Fruit fly (Drosophila melanogaster) whole organism, prepupa: ENCODE results near the gene Wdr59.

Source experiments
- CG10631 ChIP-seq: fragments of 200-800 bp; sonication (Bioruptor generic); optimal IDR thresholded peaks from 2 replicates; lab custom pipeline; 2016; ENCODE audit warnings: missing biosample characterization, missing genetic modification characterization
- CG11294 ChIP-seq: fragments of 200-800 bp; sonication (Bioruptor generic); IDR thresholded peaks from 2 replicates; pipeline ENCODE4 v1.3.6; 2022; ENCODE audit warnings: missing biosample characterization, missing genetic modification characterization
- CG11762 ChIP-seq: fragments of 200-800 bp; sonication (Bioruptor generic); optimal IDR thresholded peaks from 3 replicates; lab custom pipeline; 2016; ENCODE audit warnings: missing biosample characterization, missing genetic modification characterization; ENCODE audit not compliant: insufficient read depth
- CG15336 ChIP-seq: fragments of 200-800 bp; sonication (Bioruptor generic); IDR thresholded peaks from 2 replicates; pipeline ENCODE4 v1.3.6; 2022; ENCODE audit warnings: missing biosample characterization, missing genetic modification characterization
- CG1621 ChIP-seq: fragments of 200-800 bp; sonication (Bioruptor generic); optimal IDR thresholded peaks from 3 replicates; lab custom pipeline; 2018; ENCODE audit warnings: missing biosample characterization, mild to moderate bottlenecking, missing genetic modification characterization
- CG16779 ChIP-seq: fragments of 200-800 bp; sonication (Bioruptor generic); optimal IDR thresholded peaks from 3 replicates; lab custom pipeline; 2017; ENCODE audit warnings: missing biosample characterization, mild to moderate bottlenecking, missing genetic modification characterization
- CG3032 ChIP-seq: fragments of 200-800 bp; optimal IDR thresholded peaks from 2 replicates; lab custom pipeline; 2019; ENCODE audit warnings: missing biosample characterization, mild to moderate bottlenecking, missing genetic modification characterization, moderate library complexity
- CG31627 ChIP-seq: fragments of 200-800 bp; sonication (Bioruptor generic); optimal IDR thresholded peaks from 3 replicates; lab custom pipeline; 2016; ENCODE audit warnings: missing biosample characterization, missing genetic modification characterization
- CG32006 ChIP-seq: fragments of 200-800 bp; sonication (Bioruptor generic); optimal IDR thresholded peaks from 3 replicates; lab custom pipeline; 2017; ENCODE audit warnings: missing biosample characterization, mild to moderate bottlenecking, missing genetic modification characterization
- CG34406 ChIP-seq: fragments of 200-800 bp; sonication (Bioruptor generic); optimal IDR thresholded peaks from 3 replicates; lab custom pipeline; 2016; ENCODE audit warnings: missing biosample characterization, missing genetic modification characterization
- CG4318 ChIP-seq: fragments of 200-800 bp; sonication (Bioruptor generic); optimal IDR thresholded peaks from 3 replicates; lab custom pipeline; 2017; ENCODE audit warnings: missing biosample characterization, mild to moderate bottlenecking, missing genetic modification characterization
- CG6792 ChIP-seq: fragments of 200-800 bp; sonication (Bioruptor generic); optimal IDR thresholded peaks from 3 replicates; lab custom pipeline; 2016; ENCODE audit warnings: missing biosample characterization, missing genetic modification characterization
- CG6808 ChIP-seq: fragments of 200-800 bp; sonication (Bioruptor generic); optimal IDR thresholded peaks from 3 replicates; lab custom pipeline; 2017; ENCODE audit warnings: missing biosample characterization, missing genetic modification characterization, mild to moderate bottlenecking, moderate library complexity, missing genetic modification reagents
- CG6854 ChIP-seq: fragments of 200-800 bp; sonication (Bioruptor generic); optimal IDR thresholded peaks from 2 replicates; lab custom pipeline; 2017; ENCODE audit warnings: missing biosample characterization, mild to moderate bottlenecking, missing genetic modification characterization
- CG7368 ChIP-seq: fragments of 200-800 bp; sonication (Bioruptor generic); optimal IDR thresholded peaks from 3 replicates; lab custom pipeline; 2016; ENCODE audit warnings: missing biosample characterization, missing genetic modification characterization
- CG8119 ChIP-seq: fragments of 200-800 bp; sonication (Bioruptor generic); IDR thresholded peaks from 3 replicates; pipeline ENCODE4 v1.3.6; 2022; ENCODE audit warnings: missing biosample characterization, missing genetic modification characterization
- CG8319 ChIP-seq: fragments of 200-800 bp; sonication (Bioruptor generic); optimal IDR thresholded peaks from 3 replicates; lab custom pipeline; 2016; ENCODE audit warnings: missing biosample characterization, missing genetic modification characterization
- CG8632 ChIP-seq: fragments of 200-800 bp; sonication (Bioruptor generic); optimal IDR thresholded peaks from 3 replicates; lab custom pipeline; 2016; ENCODE audit warnings: missing biosample characterization, missing genetic modification characterization
- CG9139 ChIP-seq: fragments of 200-800 bp; sonication (Bioruptor generic); optimal IDR thresholded peaks from 3 replicates; lab custom pipeline; 2017; ENCODE audit warnings: missing biosample characterization, mild to moderate bottlenecking, missing genetic modification characterization
- Eip75B ChIP-seq: fragments of 200-800 bp; sonication (Bioruptor generic); optimal IDR thresholded peaks from 3 replicates; lab custom pipeline; 2016; ENCODE audit warnings: missing biosample characterization, missing genetic modification characterization
- Eip78C ChIP-seq: fragments of 200-800 bp; sonication (Bioruptor generic); peaks from one replicate; lab custom pipeline; 2016; ENCODE audit warnings: missing biosample characterization, missing genetic modification characterization
- Eip93F ChIP-seq: fragments of 200-800 bp; sonication (Bioruptor generic); optimal IDR thresholded peaks from 2 replicates; lab custom pipeline; 2016; ENCODE audit warnings: missing biosample characterization, mild to moderate bottlenecking, missing genetic modification characterization
- Ets21C ChIP-seq: fragments of 200-800 bp; sonication (Bioruptor generic); optimal IDR thresholded peaks from 3 replicates; lab custom pipeline; 2016; ENCODE audit warnings: missing biosample characterization, missing genetic modification characterization
- Ets96B ChIP-seq: fragments of 200-800 bp; optimal IDR thresholded peaks from 2 replicates; lab custom pipeline; 2019; ENCODE audit warnings: missing biosample characterization, mild to moderate bottlenecking, missing genetic modification characterization, moderate library complexity
- Gug ChIP-seq: fragments of 200-800 bp; sonication (Bioruptor generic); IDR thresholded peaks from 2 replicates; pipeline ENCODE4 v1.3.6; 2022; ENCODE audit warnings: missing biosample characterization, missing genetic modification characterization
- Hr38 ChIP-seq: sonication (Bioruptor generic); optimal IDR thresholded peaks from 2 replicates; lab custom pipeline; 2016; ENCODE audit warnings: missing biosample characterization, missing genetic modification characterization
- Hr39 ChIP-seq: fragments of 200-800 bp; sonication (Bioruptor generic); optimal IDR thresholded peaks from 2 replicates; lab custom pipeline; 2016; ENCODE audit warnings: missing biosample characterization, missing genetic modification characterization
- Hr4 ChIP-seq: fragments of 200-800 bp; sonication (Bioruptor generic); optimal IDR thresholded peaks from 3 replicates; lab custom pipeline; 2016; ENCODE audit warnings: missing biosample characterization, missing genetic modification characterization
- Lpt ChIP-seq: fragments of 200-800 bp; sonication (Bioruptor generic); optimal IDR thresholded peaks from 3 replicates; lab custom pipeline; 2016; ENCODE audit warnings: missing biosample characterization, missing genetic modification characterization
- Met ChIP-seq: fragments of 200-800 bp; sonication (Bioruptor generic); optimal IDR thresholded peaks from 3 replicates; lab custom pipeline; 2016; ENCODE audit warnings: missing biosample characterization, missing genetic modification characterization
- Smox ChIP-seq: fragments of 200-800 bp; sonication (Bioruptor generic); optimal IDR thresholded peaks from 3 replicates; lab custom pipeline; 2016; ENCODE audit warnings: missing biosample characterization, missing genetic modification characterization
- Sox102F ChIP-seq: fragments of 200-800 bp; sonication (Bioruptor generic); optimal IDR thresholded peaks from 2 replicates; lab custom pipeline; 2016; ENCODE audit warnings: missing biosample characterization, mild to moderate bottlenecking, missing genetic modification characterization
- Sox15 ChIP-seq: fragments of 200-800 bp; sonication (Bioruptor generic); optimal IDR thresholded peaks from 3 replicates; lab custom pipeline; 2016; ENCODE audit warnings: missing biosample characterization, missing genetic modification characterization
- achi ChIP-seq: fragments of 200-800 bp; sonication (Bioruptor generic); optimal IDR thresholded peaks from 3 replicates; lab custom pipeline; 2016; ENCODE audit warnings: missing biosample characterization, missing genetic modification characterization
- acj6 ChIP-seq: fragments of 200-800 bp; sonication (Bioruptor generic); optimal IDR thresholded peaks from 3 replicates; lab custom pipeline; 2016; ENCODE audit warnings: missing biosample characterization, missing genetic modification characterization
- cyc ChIP-seq: fragments of 200-800 bp; sonication (Bioruptor generic); optimal IDR thresholded peaks from 3 replicates; lab custom pipeline; 2016; ENCODE audit warnings: missing biosample characterization, missing genetic modification characterization
- dac ChIP-seq: fragments of 200-800 bp; sonication (Bioruptor generic); optimal IDR thresholded peaks from 2 replicates; lab custom pipeline; 2017; ENCODE audit warnings: missing biosample characterization, mild to moderate bottlenecking, missing genetic modification characterization
- dsx ChIP-seq: fragments of 200-800 bp; optimal IDR thresholded peaks from 3 replicates; lab custom pipeline; 2019; ENCODE audit warnings: missing biosample characterization, mild to moderate bottlenecking, missing genetic modification characterization, moderate library complexity; ENCODE audit not compliant: poor library complexity, severe bottlenecking
- esn ChIP-seq: fragments of 200-800 bp; sonication (Bioruptor generic); optimal IDR thresholded peaks from 2 replicates; lab custom pipeline; 2016; ENCODE audit warnings: missing biosample characterization, mild to moderate bottlenecking, missing genetic modification characterization, moderate library complexity
- fd59A ChIP-seq: fragments of 200-800 bp; sonication (Bioruptor generic); optimal IDR thresholded peaks from 2 replicates; lab custom pipeline; 2017; ENCODE audit warnings: missing biosample characterization, mild to moderate bottlenecking, missing genetic modification characterization, missing genetic modification reagents
- fd85E ChIP-seq: fragments of 200-800 bp; sonication (Bioruptor generic); optimal IDR thresholded peaks from 3 replicates; lab custom pipeline; 2016; ENCODE audit warnings: missing biosample characterization, missing genetic modification characterization
- fkh ChIP-seq: fragments of 200-800 bp; sonication (Bioruptor generic); optimal IDR thresholded peaks from 3 replicates; lab custom pipeline; 2017; ENCODE audit warnings: missing biosample characterization, mild to moderate bottlenecking, missing genetic modification characterization, moderate library complexity
- net ChIP-seq: fragments of 200-800 bp; sonication (Bioruptor generic); optimal IDR thresholded peaks from 3 replicates; lab custom pipeline; 2016; ENCODE audit warnings: missing biosample characterization, missing genetic modification characterization
- salr ChIP-seq, 2 experiments: fragments of 200-800 bp; sonication (Bioruptor generic); optimal IDR thresholded peaks; 3 replicates each; lab custom pipeline; 2016 to 2018; ENCODE audit warnings: missing biosample characterization in 2 of 2, missing genetic modification characterization in 2 of 2, mild to moderate bottlenecking in 1 of 2
- spab ChIP-seq: fragments of 200-800 bp; sonication (Bioruptor generic); optimal IDR thresholded peaks from 2 replicates; lab custom pipeline; 2017; ENCODE audit warnings: missing biosample characterization, mild to moderate bottlenecking, missing genetic modification characterization, missing genetic modification reagents
- ss ChIP-seq, 2 experiments: fragments of 200-800 bp; sonication (Bioruptor generic); optimal IDR thresholded peaks; 2 replicates in 1 of 2; 3 replicates in 1 of 2; lab custom pipeline; 2017 to 2018; ENCODE audit warnings: mild to moderate bottlenecking in 2 of 2, missing biosample characterization in 2 of 2, missing genetic modification characterization in 2 of 2, moderate library complexity in 1 of 2
- topi ChIP-seq: fragments of 200-800 bp; sonication (Bioruptor generic); optimal IDR thresholded peaks from 3 replicates; lab custom pipeline; 2016; ENCODE audit warnings: missing biosample characterization, missing genetic modification characterization
- vri ChIP-seq: fragments of 200-800 bp; sonication (Bioruptor generic); optimal IDR thresholded peaks from 3 replicates; lab custom pipeline; 2016; ENCODE audit warnings: missing biosample characterization, mild to moderate bottlenecking, missing genetic modification characterization

Wdr59 gene

dm6 chr2L:11072880-11073279 is 18.4 kb upstream of the Wdr59 start (continued):
- TF ChIP-seq Eip78C (GFP tag; lab: Kevin White, UChicago) (peak; percentile 78), CG10631 (GFP tag; lab: Kevin White, UChicago) (peak; percentile 23), CG4318 (GFP tag; lab: Kevin White, UChicago) (no peak), cyc (GFP tag; lab: Kevin White, UChicago) (no peak), Hr4 (GFP tag; lab: Kevin White, UChicago) (peak; percentile 48), CG1621 (tag; lab: Kevin White, UChicago) (no peak), fd59A (GFP tag; lab: Kevin White, UChicago) (no peak), CG11294 (no peak), Gug (GFP tag; lab: Robert Waterston, UW) (no peak), Hr39 (GFP tag; lab: Kevin White, UChicago) (no peak), Sox102F (GFP tag; lab: Kevin White, UChicago) (no peak), CG6792 (no peak), topi (GFP tag; lab: Kevin White, UChicago) (no peak), CG11762 (GFP tag; lab: Kevin White, UChicago) (no peak), Smox (GFP tag; lab: Kevin White, UChicago) (no peak), CG16779 (tag; lab: Kevin White, UChicago) (no peak), achi (GFP tag; lab: Kevin White, UChicago) (peak; percentile 5)

DNA sequence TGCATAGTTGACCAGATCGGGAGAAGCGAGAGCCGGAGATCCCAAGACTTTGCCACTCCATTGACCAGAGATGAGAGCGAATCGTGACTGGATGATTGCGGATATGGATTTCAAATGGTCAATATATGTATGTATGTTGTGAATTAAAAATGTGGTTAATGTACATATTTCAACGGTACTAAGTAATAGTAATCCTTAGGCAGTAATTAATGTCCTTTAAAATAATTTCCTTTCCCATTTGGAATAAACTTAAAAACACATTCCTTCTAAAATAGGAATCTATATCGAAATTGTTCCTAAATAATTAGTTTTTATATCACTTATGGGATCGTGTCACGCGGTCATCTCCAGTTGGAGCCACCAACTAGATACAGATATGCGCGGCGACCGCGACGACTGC is 17.3 kb upstream of the Wdr59 start:
- peak; percentile 49 for TF ChIP-seq Hr4 (GFP tag; lab: Kevin White, UChicago)
- TF ChIP-seq topi (GFP tag; lab: Kevin White, UChicago), result no peak
- peak; percentile 30 for TF ChIP-seq spab (GFP tag; lab: Kevin White, UChicago)
- peak; percentile 34 for TF ChIP-seq Eip75B (GFP tag; lab: Kevin White, UChicago)
- TF ChIP-seq Ets21C (GFP tag; lab: Kevin White, UChicago), result no peak
- no peak for TF ChIP-seq CG9139 (GFP tag; lab: Kevin White, UChicago)
- TF ChIP-seq CG6792, result peak; percentile 27
- no peak for TF ChIP-seq fkh (GFP tag; lab: Kevin White, UChicago)
- TF ChIP-seq Lpt (GFP tag; lab: Kevin White, UChicago), result peak; percentile 2
- TF ChIP-seq net (GFP tag; lab: Kevin White, UChicago), result peak; percentile 32
- TF ChIP-seq Ets96B, result peak; percentile 48
- peak; percentile 16 for TF ChIP-seq CG31627 (GFP tag; lab: Kevin White, UChicago)
- TF ChIP-seq CG3032 (tag; lab: Kevin White, UChicago), result peak; percentile 22
- TF ChIP-seq acj6 (GFP tag; lab: Kevin White, UChicago), result peak; percentile 34
- TF ChIP-seq CG6854, result no peak
- peak; percentile 82 for TF ChIP-seq CG32006 (GFP tag; lab: Kevin White, UChicago)
- TF ChIP-seq dac (GFP tag; lab: Kevin White, UChicago), result no peak
- peak; percentile 84 for TF ChIP-seq Eip78C (GFP tag; lab: Kevin White, UChicago)
- peak; percentile 14 for TF ChIP-seq CG34406
- no peak for TF ChIP-seq fd85E
- TF ChIP-seq salr (GFP tag; optimal IDR thresholded peaks at IDR 0.05; lab: Kevin White, UChicago), result peak in 1 of 2 experiments; percentile 56
- TF ChIP-seq Hr38, result no peak
- no peak for TF ChIP-seq ss (GFP tag; optimal IDR thresholded peaks at IDR 0.05; lab: Kevin White, UChicago)
- peak; percentile 45 for TF ChIP-seq achi (GFP tag; lab: Kevin White, UChicago)
- no peak for TF ChIP-seq cyc (GFP tag; lab: Kevin White, UChicago)
- peak; percentile 46 for TF ChIP-seq fd59A (GFP tag; lab: Kevin White, UChicago)
- TF ChIP-seq Gug (GFP tag; lab: Robert Waterston, UW), result no peak
- peak; percentile 3 for TF ChIP-seq vri (GFP tag; lab: Kevin White, UChicago)
- no peak for TF ChIP-seq dsx (GFP tag; lab: Kevin White, UChicago)
- TF ChIP-seq CG4318 (GFP tag; lab: Kevin White, UChicago), result peak; percentile 61
- no peak for TF ChIP-seq CG6808 (GFP tag; lab: Kevin White, UChicago)
- no peak for TF ChIP-seq Met
- TF ChIP-seq CG8319 (GFP tag; lab: Kevin White, UChicago), result no peak
- TF ChIP-seq CG7368 (GFP tag; lab: Kevin White, UChicago), result no peak
- TF ChIP-seq Sox15 (GFP tag; lab: Kevin White, UChicago), result no peak
- peak; percentile 65 for TF ChIP-seq CG10631 (GFP tag; lab: Kevin White, UChicago)
- TF ChIP-seq CG8119 (GFP tag; lab: Robert Waterston, UW), result peak; percentile 73
- no peak for TF ChIP-seq Eip93F
- peak; percentile 10 for TF ChIP-seq CG8632
- peak; percentile 23 for TF ChIP-seq esn (GFP tag; lab: Kevin White, UChicago)
- TF ChIP-seq CG11294, result no peak
- TF ChIP-seq CG15336 (GFP tag; lab: Robert Waterston, UW), result peak; percentile 73
